Worm (Caenorhabditis elegans) whole organism, L1 larva: Measurements from ENCODE around the gene C10G8.8.
A peak's percentile ranks its signal among the peaks of the same experiment; 100 is the strongest.

Experiments used
- C04F5.9 ChIP-seq: sonication (generic microtip); optimal IDR thresholded peaks from 2 replicates; lab custom pipeline; 2016; ENCODE audit warnings: missing genetic modification characterization, missing compliant biosample characterization
- C16A3.4 ChIP-seq: fragments of 150-350 bp; optimal IDR thresholded peaks from 2 replicates; lab custom pipeline; 2014; ENCODE audit warnings: missing biosample characterization, missing genetic modification characterization
- Y116A8C.19 ChIP-seq: sonication (generic microtip); optimal IDR thresholded peaks from 2 replicates; lab custom pipeline; 2016; ENCODE audit warnings: missing compliant biosample characterization, missing genetic modification characterization, borderline replicate concordance
- alr-1 ChIP-seq: fragments of 200-800 bp; sonication (Bioruptor generic); optimal IDR thresholded peaks from 2 replicates; lab custom pipeline; 2018; ENCODE audit warnings: borderline replicate concordance, mild to moderate bottlenecking, missing genetic modification characterization, missing compliant biosample characterization
- blmp-1 ChIP-seq: fragments of 150-350 bp; optimal IDR thresholded peaks from 2 replicates; lab custom pipeline; 2014; ENCODE audit warnings: missing biosample characterization, missing genetic modification characterization
- ceh-8 ChIP-seq: fragments of 200-800 bp; sonication (Bioruptor generic); optimal IDR thresholded peaks from 2 replicates; lab custom pipeline; 2018; ENCODE audit warnings: mild to moderate bottlenecking, missing genetic modification characterization, moderate library complexity, missing compliant biosample characterization
- ceh-88 ChIP-seq: fragments of 200-800 bp; sonication (Bioruptor generic); IDR thresholded peaks from 2 replicates; pipeline ENCODE4 v1.3.6; 2022; ENCODE audit warnings: missing genetic modification characterization, missing compliant biosample characterization
- ceh-90 ChIP-seq: sonication (generic microtip); optimal IDR thresholded peaks from 2 replicates; lab custom pipeline; 2016; ENCODE audit warnings: missing genetic modification characterization, missing compliant biosample characterization
- dsc-1 ChIP-seq: sonication (generic microtip); optimal IDR thresholded peaks from 2 replicates; lab custom pipeline; 2016; ENCODE audit warnings: mild to moderate bottlenecking, missing genetic modification characterization, missing compliant biosample characterization
- egl-13 ChIP-seq: sonication (generic microtip); optimal IDR thresholded peaks from 2 replicates; lab custom pipeline; 2016; ENCODE audit warnings: missing genotype, missing genetic modification reagents, missing genetic modification characterization, missing compliant biosample characterization
- egl-27 ChIP-seq, 2 experiments: fragments of 150-350 bp in 1 of 2; sonication (generic microtip); optimal IDR thresholded peaks; 3 replicates each; lab custom pipeline; 2017 to 2018; ENCODE audit warnings: missing biosample characterization in 2 of 2, missing genetic modification characterization in 2 of 2, missing genetic modification reagents in 2 of 2
- fkh-10 ChIP-seq: sonication (generic microtip); optimal IDR thresholded peaks from 2 replicates; lab custom pipeline; 2017; ENCODE audit warnings: missing biosample characterization, missing genetic modification reagents, missing genetic modification characterization
- fkh-4 ChIP-seq: sonication (generic microtip); optimal IDR thresholded peaks from 2 replicates; lab custom pipeline; 2016; ENCODE audit warnings: missing compliant biosample characterization, missing genetic modification characterization, borderline replicate concordance
- fos-1 ChIP-seq: fragments of 150-350 bp; optimal IDR thresholded peaks from 2 replicates; lab custom pipeline; 2014; ENCODE audit warnings: missing biosample characterization, missing genetic modification characterization
- hlh-4 ChIP-seq: sonication (generic microtip); optimal IDR thresholded peaks from 2 replicates; lab custom pipeline; 2016; ENCODE audit warnings: mild to moderate bottlenecking, missing genetic modification characterization, missing compliant biosample characterization
- irx-1 ChIP-seq: sonication (generic microtip); optimal IDR thresholded peaks from 2 replicates; lab custom pipeline; 2016; ENCODE audit warnings: missing genetic modification characterization, missing compliant biosample characterization
- jun-1 ChIP-seq: fragments of 150-350 bp; optimal IDR thresholded peaks from 2 replicates; lab custom pipeline; 2014; ENCODE audit warnings: missing biosample characterization, missing genetic modification reagents, missing genetic modification characterization
- lin-35 ChIP-seq, 2 experiments: fragments of 150-350 bp; optimal IDR thresholded peaks; 2 replicates each; lab custom pipeline; 2014; ENCODE audit warnings: missing biosample characterization in 2 of 2, missing genetic modification characterization in 2 of 2, missing genetic modification reagents in 2 of 2
- lin-39 ChIP-seq: fragments of 150-350 bp; optimal IDR thresholded peaks from 2 replicates; lab custom pipeline; 2014; ENCODE audit warnings: missing biosample characterization, missing genetic modification reagents, missing genetic modification characterization
- mef-2 ChIP-seq: fragments of 150-350 bp; optimal IDR thresholded peaks from 2 replicates; lab custom pipeline; 2014; ENCODE audit warnings: missing biosample characterization, missing genetic modification characterization
- mep-1 ChIP-seq: fragments of 150-350 bp; optimal IDR thresholded peaks from 2 replicates; lab custom pipeline; 2014; ENCODE audit warnings: missing biosample characterization, missing genetic modification characterization
- nhr-11 ChIP-seq: fragments of 150-350 bp; optimal IDR thresholded peaks from 2 replicates; lab custom pipeline; 2014; ENCODE audit warnings: missing biosample characterization, missing genetic modification characterization
- nhr-12 ChIP-seq: sonication (generic microtip); optimal IDR thresholded peaks from 2 replicates; lab custom pipeline; 2017; ENCODE audit warnings: missing biosample characterization, missing genetic modification characterization
- nhr-19 ChIP-seq: fragments of 200-800 bp; sonication (Bioruptor generic); conservative IDR thresholded peaks from 2 replicates; pipeline ENCODE4 v1.3.6; 2022; ENCODE audit warnings: missing genetic modification characterization, missing compliant biosample characterization
- nhr-237 ChIP-seq: fragments of 150-350 bp; optimal IDR thresholded peaks from 2 replicates; lab custom pipeline; 2014; ENCODE audit warnings: missing biosample characterization, missing genetic modification characterization
- nhr-28 ChIP-seq: fragments of 150-350 bp; optimal IDR thresholded peaks from 2 replicates; lab custom pipeline; 2014; ENCODE audit warnings: missing biosample characterization, missing genetic modification characterization
- nhr-76 ChIP-seq: sonication (generic microtip); optimal IDR thresholded peaks from 2 replicates; lab custom pipeline; 2017; ENCODE audit warnings: missing biosample characterization, missing genetic modification characterization
- nhr-90 ChIP-seq: sonication (generic microtip); optimal IDR thresholded peaks from 2 replicates; lab custom pipeline; 2016; ENCODE audit warnings: mild to moderate bottlenecking, missing genetic modification characterization, missing compliant biosample characterization; ENCODE audit not compliant: poor library complexity
- pag-3 ChIP-seq: sonication (generic microtip); optimal IDR thresholded peaks from 2 replicates; lab custom pipeline; 2017; ENCODE audit warnings: missing genetic modification characterization, mild to moderate bottlenecking, missing compliant biosample characterization, antibody characterized with exemption, borderline replicate concordance; ENCODE audit not compliant: insufficient read depth
- pqm-1 ChIP-seq: sonication (generic microtip); optimal IDR thresholded peaks from 3 replicates; lab custom pipeline; 2017; ENCODE audit warnings: missing biosample characterization, missing genetic modification characterization
- rnt-1 ChIP-seq: sonication (generic microtip); optimal IDR thresholded peaks from 2 replicates; lab custom pipeline; 2016; ENCODE audit warnings: mild to moderate bottlenecking, missing genetic modification characterization, moderate library complexity, missing compliant biosample characterization
- skn-1 ChIP-seq: fragments of 150-350 bp; optimal IDR thresholded peaks from 2 replicates; lab custom pipeline; 2014; ENCODE audit warnings: missing biosample characterization, missing genetic modification characterization
- snu-23 ChIP-seq: sonication (generic microtip); optimal IDR thresholded peaks from 2 replicates; lab custom pipeline; 2016; ENCODE audit warnings: missing genetic modification characterization, missing compliant biosample characterization
- sox-4 ChIP-seq: sonication (generic microtip); optimal IDR thresholded peaks from 2 replicates; lab custom pipeline; 2016; ENCODE audit warnings: missing genetic modification characterization, missing compliant biosample characterization
- sup-37 ChIP-seq: fragments of 200-800 bp; sonication (Bioruptor generic); optimal IDR thresholded peaks from 2 replicates; lab custom pipeline; 2018; ENCODE audit warnings: mild to moderate bottlenecking, missing genetic modification characterization, missing compliant biosample characterization
- swsn-7 ChIP-seq: sonication (generic microtip); optimal IDR thresholded peaks from 2 replicates; lab custom pipeline; 2016; ENCODE audit warnings: missing genetic modification characterization, missing compliant biosample characterization
- tlp-1 ChIP-seq: fragments of 150-350 bp; optimal IDR thresholded peaks from 2 replicates; lab custom pipeline; 2014; ENCODE audit warnings: missing biosample characterization, missing genetic modification characterization
- unc-30 ChIP-seq: sonication (generic microtip); optimal IDR thresholded peaks from 2 replicates; lab custom pipeline; 2017; ENCODE audit warnings: missing biosample characterization, missing genetic modification characterization
- vab-15 ChIP-seq: sonication (generic microtip); optimal IDR thresholded peaks from 2 replicates; lab custom pipeline; 2017; ENCODE audit warnings: missing genotype, mild to moderate bottlenecking, missing genetic modification characterization, missing compliant biosample characterization
- zip-4 ChIP-seq: fragments of 200-800 bp; sonication (Bioruptor generic); optimal IDR thresholded peaks from 2 replicates; lab custom pipeline; 2018; ENCODE audit warnings: mild to moderate bottlenecking, missing genetic modification characterization, moderate library complexity, missing compliant biosample characterization

Gene C10G8.8

DNA sequence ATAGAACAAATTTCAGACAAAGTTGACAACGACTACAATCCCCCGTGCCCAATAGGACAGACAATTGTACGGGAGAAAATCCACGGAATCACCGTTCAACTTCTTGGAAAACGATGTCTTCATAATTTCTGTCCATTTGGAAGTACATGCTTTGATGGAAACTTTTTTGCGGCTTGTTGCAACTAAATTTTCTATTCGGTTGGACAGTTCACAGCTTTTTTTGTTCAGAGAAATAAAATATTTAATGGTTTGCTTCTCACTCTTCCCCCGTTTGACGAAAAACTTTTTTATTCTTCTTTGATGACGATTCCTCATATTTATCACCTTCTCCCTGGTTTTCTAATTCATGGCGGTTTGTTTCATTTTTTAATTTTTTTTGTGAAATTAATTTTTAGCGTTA lies 14.1 kb downstream of the C10G8.8 start, which contains the start of gene C10G8.2:
Gene C10G8.2 (plus strand): TSS at position 301 of the 400 bp plus-strand sequence.
- TF ChIP-seq lin-39 (no peak), fkh-10 (GFP tag; lab: Kevin White, UChicago) (no peak), nhr-28 (tag; lab: Kevin White, UChicago) (no peak), C04F5.9 (tag; lab: Kevin White, UChicago) (no peak), tlp-1 (no peak)

DNA sequence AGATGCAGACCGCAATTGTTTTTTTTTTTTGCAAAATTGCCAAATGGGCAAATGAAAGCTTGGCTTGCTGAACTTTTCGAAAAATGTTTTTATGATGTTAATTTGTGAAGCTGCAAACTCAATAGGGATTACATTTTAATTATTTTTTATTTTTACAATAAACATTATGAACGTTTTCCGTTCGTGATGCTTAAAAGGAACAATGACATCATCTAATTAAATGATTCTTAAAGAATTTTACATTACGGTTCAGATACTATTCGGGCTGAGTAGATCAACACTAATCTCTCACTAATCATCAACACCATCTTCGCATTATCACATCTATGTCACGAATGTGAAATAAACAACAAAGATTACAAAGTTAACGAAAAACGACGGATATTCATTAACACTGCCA lies 15.8 kb downstream of the C10G8.8 start, which contains the start of gene C10G8.3:
Gene C10G8.3 (plus strand): TSS at position 301 of the 400 bp plus-strand sequence.
- TF ChIP-seq nhr-90 (tag; lab: Kevin White, UChicago) (no peak), C16A3.4 (tag; lab: Kevin White, UChicago) (no peak), jun-1 (tag; lab: Kevin White, UChicago) (no peak)
- TF ChIP-seq, all 84 proteins: peak for 0

DNA sequence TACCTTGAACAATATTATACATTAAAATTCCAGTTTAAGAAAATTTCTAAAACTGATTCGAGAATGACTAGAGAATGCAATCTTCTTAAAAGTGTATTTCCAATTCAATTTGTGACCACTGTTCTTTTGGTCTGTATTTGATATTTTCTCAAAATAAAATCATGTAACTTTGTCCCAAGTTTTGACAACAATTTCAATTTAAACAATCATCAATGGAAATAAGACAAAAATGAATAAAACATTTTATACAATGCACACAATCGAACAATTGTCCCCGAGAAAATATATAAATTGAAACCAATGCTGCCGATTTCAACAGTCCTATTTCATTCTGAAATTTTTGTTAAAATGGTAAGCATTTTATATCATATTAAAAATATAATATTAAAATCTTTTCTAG lies 16.6 kb downstream of the C10G8.8 start, which contains the start of gene C10G8.4:
Gene C10G8.4 (plus strand): TSS at position 301 of the 400 bp plus-strand sequence.
- no peak for TF ChIP-seq C16A3.4 (tag; lab: Kevin White, UChicago)
- TF ChIP-seq ceh-90 (tag; lab: Kevin White, UChicago) = no peak
- TF ChIP-seq ceh-88 = no peak
- TF ChIP-seq nhr-11 = no peak
- TF ChIP-seq C04F5.9 (tag; lab: Kevin White, UChicago) = no peak
- TF ChIP-seq snu-23 = no peak
- TF ChIP-seq egl-13 (tag; lab: Kevin White, UChicago) = no peak
- no peak for TF ChIP-seq Y116A8C.19 (tag; lab: Kevin White, UChicago)
- no peak for TF ChIP-seq mef-2 (tag; lab: Kevin White, UChicago)
- TF ChIP-seq alr-1 (tag; lab: Kevin White, UChicago) = no peak
- no peak for TF ChIP-seq egl-27 (tag; optimal IDR thresholded peaks at IDR 0.05; lab: Kevin White, UChicago)
- TF ChIP-seq sox-4 (tag; lab: Kevin White, UChicago) = no peak
- no peak for TF ChIP-seq zip-4
- TF ChIP-seq jun-1 (tag; lab: Kevin White, UChicago) = no peak

DNA sequence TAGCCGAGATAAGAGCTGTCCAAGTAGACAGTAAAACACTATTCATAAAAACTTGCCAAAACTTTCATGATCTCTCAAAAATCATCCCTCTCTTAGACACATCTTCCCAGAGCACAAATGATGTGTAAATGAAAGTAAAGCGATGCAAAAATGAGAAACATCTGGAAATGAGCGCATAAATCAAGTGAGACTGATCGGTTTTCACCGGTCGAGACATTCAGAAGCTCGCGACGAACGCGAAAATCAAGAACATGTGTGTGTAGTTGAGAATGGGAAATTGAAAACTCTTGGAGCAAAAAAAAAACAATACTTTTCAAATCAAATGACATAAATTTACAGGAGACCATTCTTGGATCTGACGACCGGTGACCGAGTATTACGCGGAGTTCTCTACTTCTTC lies 23.8 kb downstream of the C10G8.8 start:
- no peak for TF ChIP-seq pqm-1 (tag; lab: Kevin White, UChicago)
- TF ChIP-seq sup-37 (GFP tag; lab: Kevin White, UChicago) = no peak
- TF ChIP-seq blmp-1 = no peak
- TF ChIP-seq dsc-1 (tag; lab: Kevin White, UChicago) = peak; percentile 97
- TF ChIP-seq nhr-28 (tag; lab: Kevin White, UChicago) = no peak
- TF ChIP-seq swsn-7 = no peak
- no peak for TF ChIP-seq unc-30 (tag; lab: Kevin White, UChicago)
- no peak for TF ChIP-seq Y116A8C.19 (tag; lab: Kevin White, UChicago)
- no peak for TF ChIP-seq mep-1 (tag; lab: Kevin White, UChicago)
- no peak for TF ChIP-seq rnt-1 (tag; lab: Kevin White, UChicago)
- no peak for TF ChIP-seq nhr-11
- peak; percentile 93 for TF ChIP-seq fkh-4 (tag; lab: Kevin White, UChicago)

DNA sequence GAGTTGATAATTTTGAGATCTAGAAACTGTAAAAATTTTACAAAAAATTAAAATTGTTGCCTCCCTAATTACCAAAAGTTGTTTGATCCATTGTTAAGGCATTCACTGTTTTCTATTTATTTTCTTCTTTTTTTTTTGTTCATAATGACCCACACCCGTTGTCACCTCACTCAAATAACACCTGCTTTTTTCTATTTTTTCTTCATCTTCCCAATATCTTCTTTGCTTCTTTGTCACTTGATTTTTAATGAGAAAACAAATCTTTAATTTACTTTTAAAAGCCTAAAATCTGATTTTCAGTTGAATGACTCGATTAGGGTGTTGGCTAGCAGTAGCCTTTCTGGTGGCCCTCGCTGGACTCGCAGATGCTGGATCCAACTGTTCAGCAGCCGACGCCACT lies 24.8 kb downstream of the C10G8.8 start, which contains the start of gene ncx-2:
Gene ncx-2 (plus strand): TSS at position 301 of the 400 bp plus-strand sequence.
- TF ChIP-seq pag-3 (no peak), snu-23 (no peak), hlh-4 (no peak), nhr-76 (tag; lab: Kevin White, UChicago) (no peak), lin-35 (GFP tag; optimal IDR thresholded peaks at IDR 0.05; lab: Kevin White, UChicago) (no peak), fos-1 (tag; lab: Kevin White, UChicago) (no peak), C16A3.4 (tag; lab: Kevin White, UChicago) (no peak), zip-4 (no peak), nhr-12 (tag; lab: Kevin White, UChicago) (no peak), fkh-10 (GFP tag; lab: Kevin White, UChicago) (no peak), nhr-11 (no peak), irx-1 (tag; lab: Kevin White, UChicago) (no peak), vab-15 (no peak), skn-1 (no peak), sox-4 (tag; lab: Kevin White, UChicago) (no peak), ceh-8 (no peak), nhr-237 (tag; lab: Kevin White, UChicago) (no peak), mef-2 (tag; lab: Kevin White, UChicago) (no peak), nhr-19 (GFP tag; lab: Robert Waterston, UW) (no peak)
- TF ChIP-seq, all 84 proteins: peak for 0
